Worm (Caenorhabditis elegans): ENCODE data around the gene H23N18.5.

H23N18.5 gene

DNA sequence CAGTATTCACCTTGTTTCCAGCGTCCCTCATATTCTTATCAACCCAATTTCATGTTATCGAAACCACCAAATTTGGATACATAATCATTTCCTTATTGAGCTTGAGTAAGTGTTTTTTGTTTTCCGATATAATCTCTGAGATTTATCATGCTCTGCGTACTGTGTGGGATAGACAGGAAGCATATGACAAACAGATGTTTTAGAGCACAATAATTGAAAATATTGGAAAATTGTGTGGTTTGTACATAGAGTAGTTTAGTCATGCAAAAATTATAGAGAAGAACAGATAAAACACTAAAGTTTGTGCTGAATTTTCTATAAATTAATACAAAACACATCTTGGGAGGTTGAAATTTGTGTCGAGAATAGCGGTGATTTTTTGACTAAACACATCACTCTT is 43.5 kb downstream of the H23N18.5 start:
- TF ChIP-seq nhr-21 (tag; optimal IDR thresholded peaks at IDR 0.05) (no peak), dmd-4 (tag; optimal IDR thresholded peaks at IDR 0.05) (no peak), nhr-77 (tag; optimal IDR thresholded peaks at IDR 0.05) (no peak), peb-1 (tag; optimal IDR thresholded peaks at IDR 0.05) (no peak), nhr-25 (tag; optimal IDR thresholded peaks at IDR 0.05) (no peak), nhr-12 (tag; optimal IDR thresholded peaks at IDR 0.05) (no peak), ztf-4 (tag; optimal IDR thresholded peaks at IDR 0.05) (no peak), alr-1 (tag; optimal IDR thresholded peaks at IDR 0.05) (no peak), unc-39 (tag; optimal IDR thresholded peaks at IDR 0.05) (no peak), mdl-1 (tag; optimal IDR thresholded peaks at IDR 0.05) (no peak), nhr-237 (tag; optimal IDR thresholded peaks at IDR 0.05) (no peak), zag-1 (tag; optimal IDR thresholded peaks at IDR 0.05) (no peak), sma-3 (GFP tag; optimal IDR thresholded peaks at IDR 0.05) (no peak), ceh-16 (tag; optimal IDR thresholded peaks at IDR 0.05) (no peak), elt-3 (tag; optimal IDR thresholded peaks at IDR 0.05) (no peak)

DNA sequence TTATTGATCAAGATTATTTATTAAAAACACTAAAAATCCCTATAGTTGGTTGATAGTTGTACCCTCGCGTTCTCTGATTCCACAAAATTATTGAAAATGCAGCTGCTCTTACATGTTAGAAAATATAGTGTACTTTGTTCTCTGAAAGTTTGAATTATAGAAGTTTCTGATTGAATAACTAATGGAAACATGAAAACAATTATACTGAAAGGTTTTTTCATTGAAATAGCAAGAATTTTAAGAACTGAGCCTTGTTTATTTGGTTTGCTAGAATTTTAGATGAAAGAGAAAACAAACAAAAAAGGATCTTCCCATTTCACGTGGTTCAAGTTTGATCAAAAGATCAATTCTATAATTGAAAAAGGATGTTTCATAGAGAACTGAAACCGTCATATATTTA is 44.6 kb downstream of the H23N18.5 start:
- TF ChIP-seq nhr-77 (tag; optimal IDR thresholded peaks at IDR 0.05), result no peak
- no peak for TF ChIP-seq elt-1 (tag; optimal IDR thresholded peaks at IDR 0.05)
- peak in 1 of 2 experiments; percentile 12 for TF ChIP-seq lsy-2 (tag; optimal IDR thresholded peaks at IDR 0.05)

DNA sequence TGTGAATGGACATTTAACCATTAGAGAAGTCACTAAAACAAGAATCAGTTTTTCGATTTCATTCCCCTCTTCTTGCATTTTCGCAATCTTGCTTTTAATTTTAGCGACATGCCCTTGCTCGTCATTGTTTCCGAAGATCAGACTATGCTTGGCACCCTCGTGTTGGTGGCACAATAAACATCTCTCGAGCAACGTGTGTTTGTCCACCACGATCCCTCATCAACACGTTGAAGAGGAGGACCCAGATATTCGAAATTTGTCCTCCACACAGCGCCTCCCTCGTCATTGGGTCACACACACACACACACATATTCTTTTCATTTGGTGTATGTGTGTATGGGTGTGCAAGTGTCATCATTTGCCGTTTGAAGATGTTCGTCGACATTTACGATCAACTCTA is 46.8 kb downstream of the H23N18.5 start, which contains the start of gene srd-32:
Gene srd-32, plus strand, starts transcription at position 301 of the 400 bp plus-strand sequence.
- TF ChIP-seq crh-2 (tag; optimal IDR thresholded peaks at IDR 0.05), result no peak
- TF ChIP-seq F13H6.1 (tag; optimal IDR thresholded peaks at IDR 0.05), result no peak
- TF ChIP-seq nhr-129 (tag; optimal IDR thresholded peaks at IDR 0.05), result no peak
- TF ChIP-seq nhr-12 (tag; optimal IDR thresholded peaks at IDR 0.05), result no peak
- TF ChIP-seq unc-62 (GFP tag; optimal IDR thresholded peaks at IDR 0.05), result no peak
- TF ChIP-seq lsy-2 (tag; optimal IDR thresholded peaks at IDR 0.05), result no peak
- TF ChIP-seq zag-1 (tag; optimal IDR thresholded peaks at IDR 0.05), result no peak
- TF ChIP-seq snpc-4 (tag; optimal IDR thresholded peaks at IDR 0.05), result no peak
- no peak for TF ChIP-seq lin-39 (tag; optimal IDR thresholded peaks at IDR 0.05)
- no peak for TF ChIP-seq peb-1 (tag; optimal IDR thresholded peaks at IDR 0.05)
- no peak for TF ChIP-seq lin-13 (GFP tag; optimal IDR thresholded peaks at IDR 0.05)
- TF ChIP-seq C34F6.9 (tag; optimal IDR thresholded peaks at IDR 0.05), result no peak

DNA sequence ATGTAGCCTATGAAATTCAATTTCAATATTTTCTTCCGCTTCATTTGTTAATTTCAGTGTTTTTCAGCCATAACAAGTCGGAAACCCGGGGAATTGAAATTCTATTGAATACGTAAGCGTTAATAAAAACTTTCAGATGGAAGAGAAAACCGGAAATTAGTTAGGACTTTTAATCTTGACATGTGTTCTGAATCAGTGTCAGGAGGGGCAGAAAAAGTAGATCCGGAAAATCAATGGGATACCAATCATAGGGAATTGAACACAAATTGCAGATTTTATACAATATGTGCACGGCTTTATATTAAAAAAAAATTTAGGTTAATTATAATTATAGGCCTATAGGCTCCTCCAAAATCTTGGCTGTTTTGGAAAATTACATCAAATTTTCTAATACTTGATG is 47.9 kb downstream of the H23N18.5 start:
- TF ChIP-seq aly-2 (tag; optimal IDR thresholded peaks at IDR 0.05) (no peak), sem-4 (tag; optimal IDR thresholded peaks at IDR 0.05) (no peak), lsy-2 (tag; optimal IDR thresholded peaks at IDR 0.05) (no peak), nhr-6 (tag; optimal IDR thresholded peaks at IDR 0.05) (no peak), mab-5 (tag; optimal IDR thresholded peaks at IDR 0.05) (no peak), ceh-82 (tag; optimal IDR thresholded peaks at IDR 0.05) (no peak), C34F6.9 (tag; optimal IDR thresholded peaks at IDR 0.05) (no peak), gmeb-1 (tag; optimal IDR thresholded peaks at IDR 0.05) (no peak), mdl-1 (tag; optimal IDR thresholded peaks at IDR 0.05) (no peak), blmp-1 (tag; optimal IDR thresholded peaks at IDR 0.05; ENCODE audit: insufficient read depth) (no peak), ZK546.5 (tag; optimal IDR thresholded peaks at IDR 0.05) (no peak), nhr-129 (tag; optimal IDR thresholded peaks at IDR 0.05) (no peak), F13H6.1 (tag; optimal IDR thresholded peaks at IDR 0.05) (no peak), Y55F3AM.14 (GFP tag; optimal IDR thresholded peaks at IDR 0.05) (no peak), crh-2 (tag; optimal IDR thresholded peaks at IDR 0.05) (no peak), unc-62 (GFP tag; optimal IDR thresholded peaks at IDR 0.05) (no peak), nhr-237 (tag; optimal IDR thresholded peaks at IDR 0.05) (no peak), alr-1 (tag; optimal IDR thresholded peaks at IDR 0.05) (no peak), nhr-25 (tag; optimal IDR thresholded peaks at IDR 0.05) (no peak)

DNA sequence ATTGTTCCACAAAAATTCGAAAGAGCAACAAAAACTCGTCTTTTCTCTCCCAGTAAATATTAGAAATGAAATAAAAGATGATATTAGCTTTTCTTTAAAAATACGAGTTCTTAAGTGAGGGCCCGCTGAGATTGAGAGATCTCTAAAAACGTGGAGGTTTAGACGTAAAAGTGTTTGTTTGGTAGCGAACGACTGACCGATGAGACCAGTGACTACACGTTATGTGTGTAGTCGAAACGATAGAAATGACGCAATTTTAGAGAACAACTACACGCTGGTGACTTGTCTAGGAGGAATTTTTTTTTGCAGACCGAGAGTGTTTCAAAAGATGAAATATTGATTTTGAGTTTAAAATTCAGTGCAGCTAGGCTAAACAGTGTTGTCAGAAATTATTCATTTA is 49.4 kb downstream of the H23N18.5 start, which contains the start of gene C37H5.13:
Gene C37H5.13, minus strand, starts transcription at position 229 of the 400 bp plus-strand sequence.
- peak; percentile 67 for TF ChIP-seq sma-9 (GFP tag; optimal IDR thresholded peaks at IDR 0.05)
- no peak for TF ChIP-seq sma-9 (tag; optimal IDR thresholded peaks at IDR 0.05)
- TF ChIP-seq nhr-129 (tag; optimal IDR thresholded peaks at IDR 0.05), result peak; percentile 97
- TF ChIP-seq nhr-25 (tag; optimal IDR thresholded peaks at IDR 0.05), result peak; percentile 22
- TF ChIP-seq lin-13 (GFP tag; optimal IDR thresholded peaks at IDR 0.05), result no peak
- no peak for TF ChIP-seq ztf-11 (tag; optimal IDR thresholded peaks at IDR 0.05)
- TF ChIP-seq fos-1 (tag; optimal IDR thresholded peaks at IDR 0.05), result peak; percentile 40
- TF ChIP-seq mdl-1 (tag; optimal IDR thresholded peaks at IDR 0.05), result no peak
- TF ChIP-seq sma-3 (GFP tag; optimal IDR thresholded peaks at IDR 0.05), result no peak
- TF ChIP-seq F13H6.1 (tag; optimal IDR thresholded peaks at IDR 0.05), result peak; percentile 65
- TF ChIP-seq lsy-2 (tag; optimal IDR thresholded peaks at IDR 0.05), result peak in 1 of 2 experiments; percentile 49
- TF ChIP-seq crh-2 (tag; optimal IDR thresholded peaks at IDR 0.05), result peak; percentile 49

Data from whole organism, L2 larva.